Fruit fly (Drosophila melanogaster) whole organism, embryonic: Measurements from ENCODE around the gene gro.

Source experiments
- Adf1 ChIP-seq: fragments of 200-800 bp; sonication (Bioruptor generic); IDR thresholded peaks from 2 replicates; pipeline ENCODE4 v1.3.6; 2022; ENCODE audit warnings: missing biosample characterization, missing genetic modification characterization
- CG14667 ChIP-seq: fragments of 200-800 bp; sonication (Bioruptor generic); IDR thresholded peaks from 2 replicates; pipeline ENCODE4 v1.3.6; 2022; ENCODE audit warnings: missing biosample characterization, missing genetic modification characterization
- CG15073 ChIP-seq: fragments of 200-800 bp; sonication (Bioruptor generic); optimal IDR thresholded peaks from 2 replicates; lab custom pipeline; 2016; ENCODE audit warnings: missing biosample characterization, missing genetic modification characterization
- CG16815 ChIP-seq: fragments of 200-800 bp; sonication (Bioruptor generic); optimal IDR thresholded peaks from 3 replicates; lab custom pipeline; 2017; ENCODE audit warnings: missing biosample characterization, mild to moderate bottlenecking, missing genetic modification characterization
- CG1792 ChIP-seq: fragments of 200-800 bp; sonication (Bioruptor generic); optimal IDR thresholded peaks from 2 replicates; lab custom pipeline; 2016; ENCODE audit warnings: missing biosample characterization, missing genetic modification characterization
- CG7372 ChIP-seq: fragments of 200-800 bp; sonication (Bioruptor generic); IDR thresholded peaks from 2 replicates; pipeline ENCODE4 v1.3.6; 2022; ENCODE audit warnings: missing biosample characterization, missing genetic modification characterization
- Chrac-16 ChIP-seq: fragments of 200-800 bp; sonication (Bioruptor generic); optimal IDR thresholded peaks from 3 replicates; lab custom pipeline; 2016; ENCODE audit warnings: missing biosample characterization, missing genetic modification characterization
- CkIIα-i1 ChIP-seq: fragments of 200-800 bp; sonication (Bioruptor generic); IDR thresholded peaks from 2 replicates; pipeline ENCODE4 v1.3.6; 2022; ENCODE audit warnings: missing biosample characterization, missing genetic modification characterization
- Tbp ChIP-seq: fragments of >200 bp; optimal IDR thresholded peaks from 2 replicates; lab custom pipeline; 2018; ENCODE audit warnings: missing biosample characterization, missing genetic modification characterization
- gro ChIP-seq: fragments of 200-800 bp; sonication (Bioruptor generic); optimal IDR thresholded peaks from 2 replicates; lab custom pipeline; 2016; ENCODE audit warnings: missing biosample characterization, missing genetic modification characterization
- lola ChIP-seq, 3 experiments: fragments of >200 bp in 2 of 3; fragments of 200-800 bp in 1 of 3; sonication (Bioruptor generic) in 1 of 3; optimal IDR thresholded peaks; 2 replicates each; lab custom pipeline; 2017 to 2019; ENCODE audit warnings: missing biosample characterization in 3 of 3, missing genetic modification characterization in 3 of 3, mild to moderate bottlenecking in 1 of 3, moderate library complexity in 1 of 3
- nmo ChIP-seq: fragments of 200-800 bp; sonication (Bioruptor generic); optimal IDR thresholded peaks from 2 replicates; lab custom pipeline; 2018; ENCODE audit warnings: missing biosample characterization, mild to moderate bottlenecking, missing genetic modification characterization, moderate library complexity
- tgo ChIP-seq: fragments of 200-800 bp; sonication (Bioruptor generic); IDR thresholded peaks from 3 replicates; pipeline ENCODE4 v1.3.6; 2022; ENCODE audit warnings: missing biosample characterization, missing genetic modification characterization
- wdn ChIP-seq: fragments of 200-800 bp; sonication (Bioruptor generic); IDR thresholded peaks from 2 replicates; pipeline ENCODE4 v1.3.6; 2022; ENCODE audit warnings: missing biosample characterization, missing genetic modification characterization

DNA sequence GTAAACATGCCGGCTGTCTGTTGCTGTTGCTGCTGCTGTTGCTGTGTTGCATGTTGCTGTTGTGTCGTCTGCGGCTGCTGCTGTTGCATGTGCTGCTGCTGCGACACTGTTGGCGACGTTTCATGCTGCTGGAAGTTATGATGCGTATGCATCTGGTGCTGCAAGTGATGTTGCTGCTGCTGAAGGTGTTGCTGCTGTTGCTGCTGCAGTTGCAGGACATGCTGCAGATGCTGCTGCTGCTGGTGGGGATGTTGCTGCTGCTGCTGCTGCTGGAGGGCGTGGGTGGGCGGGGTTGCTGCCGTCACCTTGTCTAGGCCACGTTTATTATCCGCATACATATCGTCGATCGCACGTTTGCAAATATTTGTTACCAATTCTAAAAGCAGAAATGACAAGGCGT is 54.7 kb downstream of the gro start:
- no peak for TF ChIP-seq CG1792 (GFP tag; lab: Kevin White, UChicago)
- no peak for TF ChIP-seq Adf1
- TF ChIP-seq tgo (GFP tag; lab: Robert Waterston, UW): no peak
- TF ChIP-seq nmo (GFP tag; lab: Kevin White, UChicago): no peak
- TF ChIP-seq CG15073 (GFP tag; lab: Kevin White, UChicago): no peak
- no peak for TF ChIP-seq CkIIα-i1
- no peak for TF ChIP-seq wdn (GFP tag; lab: Robert Waterston, UW)
- TF ChIP-seq CG14667 (GFP tag; lab: Robert Waterston, UW): no peak
- no peak for TF ChIP-seq CG16815
- no peak for TF ChIP-seq gro (GFP tag; lab: Kevin White, UChicago)
- TF ChIP-seq Chrac-16 (GFP tag; lab: Kevin White, UChicago): no peak
- TF ChIP-seq Tbp (GFP tag; lab: Kevin White, UChicago): no peak
- TF ChIP-seq lola (GFP tag; optimal IDR thresholded peaks at IDR 0.05; lab: Kevin White, UChicago): no peak
- TF ChIP-seq CG7372: no peak
